Worm (Caenorhabditis elegans) whole organism, mixed stage, embryonic: ENCODE results near the gene F53G2.13.

Experiments used
- blmp-1 ChIP-seq: fragments of 150-350 bp; optimal IDR thresholded peaks from 2 replicates; lab custom pipeline; 2014; ENCODE audit warnings: missing biosample characterization, missing genetic modification characterization
- flh-1 ChIP-seq: fragments of 200-800 bp; sonication (Bioruptor generic); optimal IDR thresholded peaks from 2 replicates; lab custom pipeline; 2018; ENCODE audit warnings: mild to moderate bottlenecking, missing genetic modification characterization, moderate library complexity, missing compliant biosample characterization
- mep-1 ChIP-seq: fragments of 150-350 bp; optimal IDR thresholded peaks from 2 replicates; lab custom pipeline; 2017; ENCODE audit warnings: missing biosample characterization, missing genetic modification reagents, missing genetic modification characterization, inconsistent platforms
- unc-62 ChIP-seq: fragments of 150-350 bp; optimal IDR thresholded peaks from 2 replicates; lab custom pipeline; 2014; ENCODE audit warnings: missing biosample characterization, missing genetic modification reagents, missing genetic modification characterization

DNA sequence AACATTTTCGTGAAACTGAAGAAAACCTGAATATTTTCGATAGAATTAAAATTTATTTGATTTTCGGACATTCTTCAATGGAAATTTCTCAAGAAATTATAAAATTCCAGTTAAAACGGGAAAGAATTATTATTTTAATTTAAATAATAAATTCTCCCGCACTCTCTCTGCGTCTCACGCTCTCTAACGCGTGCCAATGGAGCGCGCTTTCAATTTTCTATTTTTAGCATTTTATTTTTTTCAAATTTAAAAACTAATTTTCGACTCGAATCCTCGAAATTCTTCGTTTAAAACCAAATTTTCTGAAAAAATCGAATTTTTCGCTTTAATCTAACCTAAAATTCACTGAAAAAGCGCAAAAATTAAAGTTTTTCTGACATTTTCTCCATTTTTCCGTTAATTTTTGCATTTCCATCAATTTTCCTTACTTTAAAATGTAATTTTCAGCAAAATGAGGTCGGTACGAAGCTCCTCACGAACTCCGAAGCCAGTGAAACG lies 20.9 kb downstream of the F53G2.13 start, which contains the start of gene gbas-1:
- TF ChIP-seq unc-62 (GFP tag; lab: Kevin White, UChicago) (no peak), mep-1 (tag; lab: Kevin White, UChicago) (no peak), blmp-1 (tag; lab: Kevin White, UChicago) (no peak), flh-1 (GFP tag; lab: Kevin White, UChicago) (no peak)
